Worm (Caenorhabditis elegans) whole organism, L4/young adult: ENCODE data around the gene H06H21.37.

ENCODE experiments used
- W03F9.2 ChIP-seq: fragments of 150-350 bp; optimal IDR thresholded peaks from 2 replicates; lab custom pipeline; 2014; ENCODE audit warnings: missing biosample characterization, missing genetic modification characterization
- dao-5 ChIP-seq: sonication (generic microtip); optimal IDR thresholded peaks from 2 replicates; lab custom pipeline; 2016; ENCODE audit warnings: missing genotype, missing genetic modification characterization, moderate library complexity, missing compliant biosample characterization
- him-1 ChIP-seq: sonication (generic microtip); optimal IDR thresholded peaks from 2 replicates; lab custom pipeline; 2016; ENCODE audit warnings: missing genotype, missing genetic modification reagents, missing genetic modification characterization, missing compliant biosample characterization

Gene H06H21.37

DNA sequence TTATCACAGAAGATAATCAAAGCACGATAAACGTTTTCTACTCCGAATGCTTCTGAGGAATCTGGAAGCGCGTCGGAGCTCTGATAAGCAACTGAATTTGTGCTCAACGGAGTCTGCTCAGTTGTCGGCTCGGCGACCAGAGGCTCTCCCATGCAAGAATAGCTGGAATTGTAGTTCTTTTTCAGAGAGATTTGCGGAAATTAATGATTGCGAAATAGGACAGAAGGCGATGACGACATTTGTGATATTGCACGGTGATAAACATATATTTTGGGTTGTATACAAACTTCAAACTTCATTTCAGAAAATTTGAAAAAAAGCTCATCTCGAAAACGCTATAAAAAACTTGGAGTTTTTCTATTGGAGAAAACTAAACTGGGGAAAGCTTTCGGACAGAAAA lies at the start of gene H06H21.37:
TSS of gene H06H21.37 (minus strand) at position 162 of the 400 bp plus-strand sequence.
- TF ChIP-seq W03F9.2 (tag; lab: Kevin White, UChicago): no peak
- TF ChIP-seq him-1 (tag; lab: Kevin White, UChicago): no peak
- no peak for TF ChIP-seq dao-5

DNA sequence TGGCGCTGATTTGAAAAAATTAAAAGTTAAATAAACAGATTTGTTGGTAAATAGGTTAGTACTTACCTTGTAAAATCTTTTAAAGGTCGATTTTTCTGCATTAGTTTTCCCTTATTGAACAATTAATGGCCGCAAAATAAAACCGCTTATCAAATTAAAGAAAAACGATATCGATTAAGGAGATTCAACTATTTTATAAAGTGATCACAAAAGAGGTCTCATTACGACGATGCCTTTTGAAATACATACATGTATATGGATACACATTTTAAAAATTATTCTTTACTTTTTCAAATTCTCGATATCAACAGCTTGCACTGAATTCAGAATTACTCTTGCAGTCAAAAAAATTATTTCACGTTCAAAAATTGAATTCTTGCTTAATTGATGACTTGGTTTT lies 48.8 kb upstream of the H06H21.37 start, which contains the start of gene Y17G9A.3:
TSS of gene Y17G9A.3 (minus strand) at position 101 of the 400 bp plus-strand sequence.
- TF ChIP-seq dao-5: no peak
- TF ChIP-seq him-1 (tag; lab: Kevin White, UChicago): no peak
- TF ChIP-seq W03F9.2 (tag; lab: Kevin White, UChicago): no peak

DNA sequence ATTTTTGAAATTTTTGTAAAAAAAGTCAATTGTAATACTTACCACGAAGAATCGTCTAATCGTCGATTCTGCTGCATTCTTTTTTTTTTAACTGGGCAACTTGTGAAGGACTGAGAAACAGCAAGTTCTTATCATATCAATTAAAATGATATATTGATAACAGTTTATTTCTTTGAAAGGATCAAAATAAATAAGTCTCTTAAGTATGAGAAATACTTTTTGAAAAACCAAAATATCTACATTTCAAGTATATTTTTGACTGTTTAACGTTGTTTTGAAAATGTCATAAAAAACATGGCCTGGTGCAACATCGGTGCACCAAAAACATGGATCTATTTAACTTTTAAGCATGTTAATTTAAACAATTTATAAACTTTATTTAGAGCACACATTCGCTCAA lies 46.4 kb upstream of the H06H21.37 start, which contains the start of gene Y17G9A.2:
TSS of gene Y17G9A.2 (minus strand) at position 101 of the 400 bp plus-strand sequence.
- no peak for TF ChIP-seq W03F9.2 (tag; lab: Kevin White, UChicago)
- TF ChIP-seq him-1 (tag; lab: Kevin White, UChicago): no peak
- TF ChIP-seq dao-5: no peak

DNA sequence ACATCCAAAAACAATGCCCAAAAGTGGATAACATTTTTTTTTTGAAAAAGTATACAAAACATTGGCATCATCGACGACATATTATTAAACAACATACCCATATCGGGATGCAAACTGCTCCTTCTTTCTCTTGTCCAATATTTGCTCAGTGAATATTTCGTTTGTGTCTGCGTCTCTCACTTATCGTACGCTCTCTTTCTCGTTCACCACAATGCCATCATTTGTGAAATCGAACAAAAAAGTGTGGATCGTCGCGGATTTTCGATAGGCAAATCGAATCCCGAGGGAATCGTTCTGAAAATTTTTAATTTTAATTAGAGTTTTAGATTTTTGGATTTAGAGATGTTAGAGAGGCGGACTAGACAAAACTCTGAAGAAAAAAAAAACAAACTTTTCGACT lies 37.0 kb upstream of the H06H21.37 start, which contains the start of gene tat-2:
TSS of gene tat-2 (minus strand) at position 101 of the 400 bp plus-strand sequence.
- TF ChIP-seq dao-5 (no peak), him-1 (tag; lab: Kevin White, UChicago) (no peak), W03F9.2 (tag; lab: Kevin White, UChicago) (no peak)

DNA sequence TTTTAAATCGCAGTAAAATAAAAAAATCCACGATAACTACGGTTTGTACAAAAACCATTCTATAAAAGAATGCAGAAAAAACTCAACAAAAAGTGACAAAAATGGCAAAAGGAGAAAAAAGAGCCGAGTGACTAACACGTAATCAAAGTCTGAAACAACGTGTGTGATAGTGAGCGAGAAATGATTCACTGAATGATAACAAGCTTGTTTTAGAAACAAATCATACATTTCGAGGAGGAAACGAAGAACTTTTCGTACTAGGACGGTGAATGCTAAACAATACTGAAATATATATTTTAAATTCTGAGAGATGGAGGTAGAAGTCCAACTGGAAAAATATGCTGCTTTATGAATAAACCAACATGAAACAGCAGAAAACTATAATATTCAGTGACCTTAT lies 32.3 kb upstream of the H06H21.37 start:
- TF ChIP-seq him-1 (tag; lab: Kevin White, UChicago): no peak
- no peak for TF ChIP-seq dao-5
- TF ChIP-seq W03F9.2 (tag; lab: Kevin White, UChicago): no peak

DNA sequence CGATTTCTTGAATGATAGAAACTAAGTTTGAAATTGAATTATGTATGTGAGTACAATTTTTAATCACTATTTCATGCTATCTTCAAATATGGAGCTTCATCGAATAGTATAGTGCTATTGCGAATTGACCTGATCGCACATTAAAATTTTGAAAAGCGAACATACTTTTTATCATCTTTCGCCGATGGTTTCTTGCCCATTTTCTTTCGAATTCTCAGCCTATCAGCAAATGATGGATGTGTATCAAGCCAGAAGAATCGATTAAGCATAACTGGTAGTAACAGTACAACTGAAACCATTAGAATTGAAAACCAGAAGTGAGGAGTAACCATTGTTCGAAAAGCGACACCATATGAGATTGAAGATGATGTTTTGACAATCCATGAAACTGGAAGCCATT lies 19.9 kb upstream of the H06H21.37 start:
- TF ChIP-seq dao-5: no peak
- no peak for TF ChIP-seq him-1 (tag; lab: Kevin White, UChicago)
- TF ChIP-seq W03F9.2 (tag; lab: Kevin White, UChicago): no peak

DNA sequence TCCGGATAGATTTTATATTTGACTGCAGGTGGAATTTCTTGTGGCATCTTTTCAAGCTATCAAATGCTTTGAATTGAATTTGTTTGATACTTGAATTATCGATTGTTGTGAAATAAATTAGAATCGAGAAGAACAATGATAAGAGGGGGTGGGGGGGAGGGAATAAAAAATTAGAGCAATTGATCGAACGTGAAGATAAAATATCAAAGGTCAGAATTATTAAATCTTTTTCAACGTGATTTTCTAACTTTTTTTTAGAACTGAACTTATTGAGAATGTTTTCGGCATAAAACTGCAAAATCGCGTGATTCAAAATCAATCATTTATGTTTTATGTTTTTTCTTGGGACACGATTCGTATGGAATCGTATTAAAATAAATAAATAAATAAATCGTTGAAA lies 17.4 kb upstream of the H06H21.37 start, which contains the start of gene mpz-4:
TSS of gene mpz-4 (minus strand) at position 101 of the 400 bp plus-strand sequence.
- no peak for TF ChIP-seq dao-5

DNA sequence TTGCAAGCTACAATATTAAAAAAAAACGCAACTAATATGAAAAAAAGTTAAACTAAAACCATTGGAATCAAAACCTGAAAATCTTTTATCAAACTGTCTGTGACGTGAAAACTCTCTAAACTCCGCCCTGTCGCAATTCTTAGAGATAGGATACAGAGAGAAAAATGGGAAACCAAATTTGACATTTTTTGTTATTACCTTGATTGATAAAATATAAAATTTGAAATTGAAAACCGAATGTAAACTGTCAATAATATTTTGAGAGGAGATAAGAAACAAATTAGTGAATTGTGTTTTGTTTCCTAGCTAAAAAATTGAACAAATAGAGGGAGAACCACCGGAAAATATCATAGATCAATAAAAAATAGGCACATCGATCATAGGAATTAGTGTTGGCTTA lies 12.1 kb upstream of the H06H21.37 start:
- TF ChIP-seq him-1 (tag; lab: Kevin White, UChicago) (no peak), W03F9.2 (tag; lab: Kevin White, UChicago) (no peak), dao-5 (no peak)

DNA sequence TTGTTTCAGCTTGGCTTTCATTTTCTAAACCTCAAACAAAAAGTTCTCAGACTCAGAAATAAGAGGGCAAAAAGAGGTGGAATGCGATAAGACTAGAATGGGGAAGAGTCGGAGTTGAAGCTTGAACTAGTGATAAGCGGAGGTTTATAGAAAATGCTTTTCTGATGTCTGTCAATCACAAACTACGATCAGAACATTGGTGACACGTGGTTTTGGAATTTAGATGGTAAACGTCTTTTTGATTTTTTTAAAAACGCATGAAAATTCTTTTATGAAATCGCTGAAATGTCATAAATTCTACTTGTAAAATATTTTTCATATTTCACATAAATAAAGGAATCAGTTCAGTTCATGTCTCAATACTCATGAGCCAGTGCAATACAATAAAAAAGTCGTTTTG lies 11.3 kb upstream of the H06H21.37 start, which contains the start of gene H06H21.8:
TSS of gene H06H21.8 (minus strand) at position 78 of the 400 bp plus-strand sequence.
- TF ChIP-seq him-1 (tag; lab: Kevin White, UChicago): no peak
- no peak for TF ChIP-seq dao-5
- no peak for TF ChIP-seq W03F9.2 (tag; lab: Kevin White, UChicago)

DNA sequence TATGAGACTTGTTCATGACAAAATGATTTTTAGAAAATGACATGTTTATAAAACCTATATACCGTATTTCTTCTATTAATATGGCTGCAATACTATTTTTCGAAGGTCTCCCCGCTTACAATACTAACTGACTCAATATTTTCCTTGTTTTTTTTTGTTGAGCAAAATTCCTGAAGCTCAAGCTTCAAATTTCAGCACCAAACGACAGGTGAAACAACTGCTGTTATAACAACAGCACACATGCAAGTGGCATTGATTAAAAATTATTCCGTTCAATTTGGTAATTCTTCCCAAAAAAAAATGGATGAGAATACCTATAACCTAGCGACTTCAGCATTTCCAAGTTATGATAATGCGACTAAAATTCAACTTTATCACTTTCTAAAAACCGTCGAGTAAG lies 4.4 kb upstream of the H06H21.37 start, which contains the start of gene srw-94:
TSS of gene srw-94 (plus strand) at position 301 of the 400 bp plus-strand sequence.
- no peak for TF ChIP-seq W03F9.2 (tag; lab: Kevin White, UChicago)
- no peak for TF ChIP-seq him-1 (tag; lab: Kevin White, UChicago)
- no peak for TF ChIP-seq dao-5

DNA sequence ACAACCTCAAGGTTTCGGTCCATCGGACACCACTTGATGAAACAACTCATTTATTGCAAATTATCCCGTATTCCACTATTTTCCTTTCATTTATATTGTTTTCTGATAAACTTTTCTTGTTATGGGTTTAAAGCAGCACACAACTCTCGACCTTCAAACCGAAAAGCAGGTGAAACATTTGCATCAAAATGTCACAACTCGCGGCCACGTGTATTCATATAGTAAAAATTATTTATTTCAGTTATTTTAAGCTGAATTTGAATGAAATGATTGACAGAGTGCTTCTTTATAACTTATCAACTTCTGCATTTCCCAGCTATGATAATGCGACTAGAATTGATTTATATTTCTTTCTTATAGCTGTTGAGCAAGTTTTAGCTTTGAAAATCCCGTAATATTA lies 2.1 kb upstream of the H06H21.37 start, which contains the start of gene srw-95:
TSS of gene srw-95 (plus strand) at position 213 of the 400 bp plus-strand sequence.
- no peak for TF ChIP-seq dao-5
- TF ChIP-seq W03F9.2 (tag; lab: Kevin White, UChicago): no peak
- TF ChIP-seq him-1 (tag; lab: Kevin White, UChicago): no peak

DNA sequence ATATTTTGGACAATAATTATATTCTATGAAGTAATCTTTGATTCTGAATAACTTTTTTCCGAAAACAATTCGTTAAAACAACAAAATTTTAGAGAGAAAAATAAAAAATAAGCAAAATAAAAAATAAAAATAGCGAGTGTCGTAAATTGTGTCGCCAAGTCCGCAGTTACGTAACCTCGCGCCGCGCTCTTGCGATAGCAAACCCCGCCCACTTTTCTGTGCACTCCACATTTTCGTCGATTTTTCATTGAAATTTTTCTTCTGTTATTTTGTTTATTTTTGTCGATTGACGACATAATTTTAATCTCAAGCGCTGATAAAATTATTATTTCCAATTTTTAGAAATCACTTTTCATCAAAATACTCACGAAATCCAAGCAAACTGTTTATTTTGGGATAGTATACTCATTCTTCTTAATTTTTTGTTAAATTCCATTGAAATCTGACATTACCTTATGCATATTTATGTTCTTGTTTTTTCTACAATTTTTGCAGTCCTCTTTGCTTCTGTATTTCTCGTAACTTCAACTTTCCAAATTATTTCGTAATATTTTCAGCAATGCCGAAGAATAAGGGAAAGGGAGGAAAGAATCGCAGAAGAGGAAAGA lies 707 bp upstream of the H06H21.37 start, which contains the start of gene eif-1.A:
TSS of gene eif-1.A (plus strand) at position 558 of the 608 bp plus-strand sequence.
- TF ChIP-seq dao-5 (no peak), W03F9.2 (tag; lab: Kevin White, UChicago) (peak; percentile 91)

DNA sequence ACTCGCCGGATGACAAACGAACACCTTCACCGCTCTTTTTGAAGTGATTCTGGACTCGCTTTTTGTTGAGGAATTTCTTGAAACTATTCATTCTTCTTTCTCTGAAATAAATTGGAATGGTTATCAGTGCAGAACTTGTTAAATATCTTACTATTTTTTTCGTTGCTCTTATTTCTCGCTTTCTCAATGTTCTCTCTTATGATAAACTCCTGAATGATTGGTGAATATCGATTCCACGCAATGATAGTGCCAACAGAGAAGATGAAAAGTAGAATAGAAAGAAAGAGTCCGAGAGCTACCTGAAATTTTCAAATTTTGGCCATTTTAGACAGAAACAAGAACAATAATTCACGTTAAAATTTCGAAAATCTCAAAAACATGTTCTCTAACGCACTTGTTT lies 377 bp downstream of the H06H21.37 start, which contains the start of gene ubxn-6:
TSS of gene ubxn-6 (minus strand) at position 101 of the 400 bp plus-strand sequence.
- TF ChIP-seq W03F9.2 (tag; lab: Kevin White, UChicago) (no peak), him-1 (tag; lab: Kevin White, UChicago) (no peak), dao-5 (no peak)

DNA sequence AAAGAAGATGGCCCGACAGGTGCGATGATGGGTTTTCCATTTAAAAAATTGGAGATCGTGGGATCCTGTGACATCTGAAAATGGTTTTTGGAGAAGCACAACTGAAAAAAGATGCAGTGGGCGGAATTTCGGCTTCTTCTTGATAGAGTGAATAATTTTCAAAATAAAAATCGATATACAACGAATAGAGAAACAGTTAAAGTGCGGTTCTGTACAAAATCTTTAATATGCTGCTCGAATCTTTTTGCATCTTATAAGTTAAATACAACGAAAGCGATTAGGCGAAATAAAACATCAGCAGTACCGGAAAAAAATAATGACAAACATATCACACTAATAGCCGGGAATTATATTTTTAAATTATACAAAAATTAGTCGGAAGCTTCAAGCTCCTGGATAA lies 2.6 kb downstream of the H06H21.37 start, which contains the start of gene H06H21.11:
TSS of gene H06H21.11 (minus strand) at position 101 of the 400 bp plus-strand sequence.
- TF ChIP-seq W03F9.2 (tag; lab: Kevin White, UChicago): no peak
- no peak for TF ChIP-seq dao-5
- no peak for TF ChIP-seq him-1 (tag; lab: Kevin White, UChicago)
